Worm (Caenorhabditis elegans) whole organism, L3 larva: ENCODE results near the gene ztf-18.
A peak's percentile ranks its signal among the peaks of the same experiment; 100 is the strongest.

Experiments
- R02D3.7 ChIP-seq: fragments of 150-350 bp; optimal IDR thresholded peaks from 2 replicates; lab custom pipeline; 2014; ENCODE audit warnings: missing biosample characterization, missing genetic modification characterization
- ZK546.5 ChIP-seq: sonication (generic microtip); optimal IDR thresholded peaks from 2 replicates; lab custom pipeline; 2017; ENCODE audit warnings: missing biosample characterization, missing genetic modification characterization
- aly-2 ChIP-seq: fragments of 150-350 bp; optimal IDR thresholded peaks from 2 replicates; lab custom pipeline; 2014; ENCODE audit warnings: missing biosample characterization, missing genetic modification characterization
- ama-1 ChIP-seq: fragments of 150-350 bp; optimal IDR thresholded peaks from 2 replicates; lab custom pipeline; 2018
- ceh-16 ChIP-seq: sonication (generic microtip); optimal IDR thresholded peaks from 2 replicates; lab custom pipeline; 2017; ENCODE audit warnings: missing biosample characterization, missing genetic modification characterization
- ceh-28 ChIP-seq: fragments of 150-350 bp; optimal IDR thresholded peaks from 2 replicates; lab custom pipeline; 2014; ENCODE audit warnings: missing biosample characterization, missing genetic modification reagents, missing genetic modification characterization
- ceh-82 ChIP-seq: fragments of 150-350 bp; optimal IDR thresholded peaks from 2 replicates; lab custom pipeline; 2014; ENCODE audit warnings: missing biosample characterization, missing genetic modification characterization
- ceh-9 ChIP-seq: sonication (generic microtip); optimal IDR thresholded peaks from 2 replicates; lab custom pipeline; 2018; ENCODE audit warnings: missing biosample characterization, missing genetic modification characterization
- daf-12 ChIP-seq: fragments of 150-350 bp; optimal IDR thresholded peaks from 2 replicates; lab custom pipeline; 2014; ENCODE audit warnings: missing biosample characterization, missing genetic modification reagents, missing genetic modification characterization
- egl-27 ChIP-seq: sonication (generic microtip); optimal IDR thresholded peaks from 4 replicates; lab custom pipeline; 2017; ENCODE audit warnings: missing biosample characterization, missing genetic modification reagents, missing genetic modification characterization
- egl-5 ChIP-seq: fragments of 150-350 bp; optimal IDR thresholded peaks from 2 replicates; lab custom pipeline; 2017; ENCODE audit warnings: missing biosample characterization, missing genetic modification reagents, missing genetic modification characterization, inconsistent platforms
- elt-1 ChIP-seq: fragments of 150-350 bp; optimal IDR thresholded peaks from 2 replicates; lab custom pipeline; 2014; ENCODE audit warnings: missing biosample characterization, missing genetic modification characterization
- elt-2 ChIP-seq: sonication (generic microtip); optimal IDR thresholded peaks from 2 replicates; lab custom pipeline; 2016; ENCODE audit warnings: missing genetic modification reagents, mild to moderate bottlenecking, missing genetic modification characterization, missing compliant biosample characterization
- elt-3 ChIP-seq, 3 experiments: fragments of 150-350 bp in 1 of 3; sonication (generic microtip) in 2 of 3; optimal IDR thresholded peaks; 2 replicates in 2 of 3; 4 replicates in 1 of 3; lab custom pipeline; 2014 to 2017; ENCODE audit warnings: missing biosample characterization in 3 of 3, missing genetic modification characterization in 3 of 3
- eor-1 ChIP-seq, 2 experiments: fragments of 150-350 bp; optimal IDR thresholded peaks; 2 replicates each; lab custom pipeline; 2014 to 2018; ENCODE audit warnings: missing biosample characterization in 2 of 2, missing genetic modification characterization in 2 of 2
- fkh-10 ChIP-seq: sonication (generic microtip); optimal IDR thresholded peaks from 2 replicates; lab custom pipeline; 2017; ENCODE audit warnings: missing biosample characterization, missing genetic modification reagents, missing genetic modification characterization
- fkh-2 ChIP-seq: fragments of 150-350 bp; optimal IDR thresholded peaks from 2 replicates; lab custom pipeline; 2014; ENCODE audit warnings: missing biosample characterization, missing genetic modification reagents, missing genetic modification characterization
- hmg-11 ChIP-seq: sonication (generic microtip); optimal IDR thresholded peaks from 2 replicates; lab custom pipeline; 2016; ENCODE audit warnings: missing genetic modification characterization, missing compliant biosample characterization
- jun-1 ChIP-seq: fragments of 150-350 bp; optimal IDR thresholded peaks from 2 replicates; lab custom pipeline; 2014; ENCODE audit warnings: missing biosample characterization, missing genetic modification reagents, missing genetic modification characterization
- lin-15B ChIP-seq: fragments of 150-350 bp; optimal IDR thresholded peaks from 2 replicates; lab custom pipeline; 2014; ENCODE audit warnings: missing biosample characterization, missing genetic modification characterization
- lin-39 ChIP-seq: fragments of 150-350 bp; optimal IDR thresholded peaks from 2 replicates; lab custom pipeline; 2018; ENCODE audit warnings: missing biosample characterization, missing genetic modification reagents, missing genetic modification characterization
- mdl-1 ChIP-seq: fragments of 150-350 bp; optimal IDR thresholded peaks from 2 replicates; lab custom pipeline; 2014; ENCODE audit warnings: missing biosample characterization, missing genetic modification characterization
- mml-1 ChIP-seq: fragments of 150-350 bp; sonication (generic microtip); optimal IDR thresholded peaks from 3 replicates; lab custom pipeline; 2014; ENCODE audit warnings: missing biosample characterization, missing genetic modification characterization
- nhr-11 ChIP-seq: fragments of 150-350 bp; optimal IDR thresholded peaks from 2 replicates; lab custom pipeline; 2014; ENCODE audit warnings: missing biosample characterization, missing genetic modification characterization
- nhr-12 ChIP-seq: fragments of 150-350 bp; optimal IDR thresholded peaks from 2 replicates; lab custom pipeline; 2014; ENCODE audit warnings: missing biosample characterization, missing genetic modification characterization
- nhr-23 ChIP-seq: fragments of 150-350 bp; optimal IDR thresholded peaks from 2 replicates; lab custom pipeline; 2014; ENCODE audit warnings: missing biosample characterization, missing genetic modification reagents, missing genetic modification characterization
- nhr-237 ChIP-seq: fragments of 150-350 bp; optimal IDR thresholded peaks from 2 replicates; lab custom pipeline; 2014; ENCODE audit warnings: missing biosample characterization, missing genetic modification characterization
- nhr-25 ChIP-seq: sonication (generic microtip); optimal IDR thresholded peaks from 2 replicates; lab custom pipeline; 2017; ENCODE audit warnings: missing biosample characterization, missing genetic modification characterization
- nhr-28 ChIP-seq: fragments of 150-350 bp; optimal IDR thresholded peaks from 2 replicates; lab custom pipeline; 2014; ENCODE audit warnings: missing biosample characterization, missing genetic modification characterization
- nhr-43 ChIP-seq: sonication (generic microtip); optimal IDR thresholded peaks from 2 replicates; lab custom pipeline; 2016; ENCODE audit warnings: mild to moderate bottlenecking, missing genetic modification characterization, missing compliant biosample characterization; ENCODE audit not compliant: poor library complexity, severe bottlenecking
- nhr-67 ChIP-seq: fragments of 150-350 bp; optimal IDR thresholded peaks from 2 replicates; lab custom pipeline; 2014; ENCODE audit warnings: missing biosample characterization, missing genetic modification characterization
- nhr-76 ChIP-seq: fragments of 150-350 bp; sonication (generic microtip); optimal IDR thresholded peaks from 5 replicates; lab custom pipeline; 2014; ENCODE audit warnings: missing biosample characterization, missing genetic modification characterization
- nhr-77 ChIP-seq: fragments of 150-350 bp; optimal IDR thresholded peaks from 2 replicates; lab custom pipeline; 2014; ENCODE audit warnings: missing biosample characterization, missing genetic modification characterization
- pha-4 ChIP-seq: fragments of 150-350 bp; optimal IDR thresholded peaks from 2 replicates; lab custom pipeline; 2014; ENCODE audit warnings: missing biosample characterization, missing genetic modification reagents, missing genetic modification characterization
- pqm-1 ChIP-seq: fragments of 150-350 bp; optimal IDR thresholded peaks from 2 replicates; lab custom pipeline; 2017; ENCODE audit warnings: missing biosample characterization, missing genetic modification characterization, inconsistent platforms
- sea-2 ChIP-seq: fragments of 150-350 bp; sonication (generic microtip); optimal IDR thresholded peaks from 4 replicates; lab custom pipeline; 2014; ENCODE audit warnings: missing biosample characterization, missing genetic modification reagents, missing genetic modification characterization
- snpc-4 ChIP-seq: fragments of 150-350 bp; optimal IDR thresholded peaks from 2 replicates; lab custom pipeline; 2014; ENCODE audit warnings: missing biosample characterization, missing genetic modification characterization
- tbx-2 ChIP-seq: sonication (generic microtip); optimal IDR thresholded peaks from 2 replicates; lab custom pipeline; 2016; ENCODE audit warnings: mild to moderate bottlenecking, missing genetic modification characterization, missing compliant biosample characterization
- unc-39 ChIP-seq: sonication (generic microtip); optimal IDR thresholded peaks from 4 replicates; lab custom pipeline; 2017; ENCODE audit warnings: missing biosample characterization, missing genetic modification characterization
- unc-62 ChIP-seq: fragments of 150-350 bp; sonication (generic microtip); optimal IDR thresholded peaks from 4 replicates; lab custom pipeline; 2014; ENCODE audit warnings: missing biosample characterization, missing genetic modification reagents, missing genetic modification characterization
- zag-1 ChIP-seq: fragments of 150-350 bp; optimal IDR thresholded peaks from 2 replicates; lab custom pipeline; 2014; ENCODE audit warnings: missing biosample characterization, missing genetic modification characterization
- ztf-11 ChIP-seq: fragments of 150-350 bp; optimal IDR thresholded peaks from 2 replicates; lab custom pipeline; 2014; ENCODE audit warnings: missing biosample characterization, missing genetic modification characterization
- ztf-4 ChIP-seq: fragments of 150-350 bp; optimal IDR thresholded peaks from 2 replicates; lab custom pipeline; 2014; ENCODE audit warnings: missing biosample characterization, missing genetic modification characterization

ztf-18 gene

DNA sequence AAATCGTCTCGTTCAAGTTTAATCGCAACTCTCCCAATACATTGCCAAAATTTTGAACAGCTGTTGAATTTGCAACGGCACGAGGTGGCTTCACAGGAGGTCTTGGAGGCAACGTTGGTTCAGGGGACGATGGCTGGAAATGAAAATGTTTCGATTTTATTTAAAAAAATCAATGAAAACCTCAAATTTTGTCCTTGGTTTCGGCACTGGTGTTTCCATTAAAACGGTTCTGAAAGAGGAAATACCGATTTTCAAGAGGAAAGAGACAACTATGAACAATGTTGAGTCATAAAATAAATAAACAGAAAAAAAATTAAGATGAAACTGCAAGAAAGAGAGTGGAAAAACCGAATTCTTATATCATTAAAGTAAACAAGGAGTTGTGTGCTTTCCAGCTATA lies 11.8 kb upstream of the ztf-18 start, which contains the start of gene F23H11.4:
Gene F23H11.4 (minus strand): TSS at position 229 of the 400 bp plus-strand sequence.
- TF ChIP-seq ama-1 (lab: Kevin White, UChicago) (no peak), elt-2 (tag; lab: Kevin White, UChicago) (no peak), ceh-9 (no peak), aly-2 (tag; lab: Kevin White, UChicago) (no peak), pha-4 (peak; percentile 54), nhr-237 (tag; lab: Kevin White, UChicago) (no peak), nhr-28 (tag; lab: Kevin White, UChicago) (no peak), nhr-25 (no peak)

DNA sequence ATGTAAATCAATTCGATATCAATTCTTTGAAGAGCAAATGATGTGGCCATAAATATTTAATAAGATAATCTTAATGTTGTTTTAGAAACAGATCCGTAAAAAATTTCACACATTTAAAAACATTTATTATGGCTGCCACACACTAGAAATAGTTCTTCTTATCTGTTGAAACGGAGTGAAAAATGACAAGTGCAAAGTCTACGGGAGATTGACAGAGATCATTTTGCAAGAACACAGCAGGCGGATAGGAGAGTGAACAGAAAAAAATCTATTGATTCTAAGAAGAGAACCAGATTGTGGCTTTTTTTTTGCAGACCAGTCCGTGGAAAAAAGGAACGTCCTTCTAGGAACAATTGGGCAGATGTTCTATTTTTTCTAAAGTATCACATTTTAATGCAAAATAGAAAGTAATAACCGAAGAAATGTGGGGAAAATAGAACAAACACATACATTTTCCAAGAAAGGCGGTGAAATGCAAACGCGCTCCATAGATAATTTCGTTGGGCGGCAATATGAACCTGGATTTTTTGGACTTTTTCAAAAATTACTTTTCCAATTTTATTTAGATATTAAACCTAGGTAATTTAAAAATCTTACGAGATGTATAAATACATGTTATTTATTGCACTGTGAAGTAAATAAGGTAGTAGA lies 6.2 kb upstream of the ztf-18 start:
- TF ChIP-seq egl-5 (tag; lab: Kevin White, UChicago) = no peak
- TF ChIP-seq ceh-28 (tag; lab: Kevin White, UChicago) = no peak
- peak; percentile 9 for TF ChIP-seq hmg-11
- TF ChIP-seq R02D3.7 (tag; lab: Kevin White, UChicago) = no peak
- peak; percentile 11 for TF ChIP-seq nhr-23 (tag; lab: Kevin White, UChicago)
- no peak for TF ChIP-seq ztf-4 (tag; lab: Kevin White, UChicago)
- TF ChIP-seq elt-1 = no peak
- TF ChIP-seq daf-12 = no peak
- TF ChIP-seq snpc-4 (tag; lab: Kevin White, UChicago) = no peak
- TF ChIP-seq nhr-11 = no peak
- no peak for TF ChIP-seq unc-62 (GFP tag; lab: Kevin White, UChicago)
- TF ChIP-seq ceh-9 = no peak
- no peak for TF ChIP-seq nhr-12 (tag; lab: Kevin White, UChicago)
- TF ChIP-seq egl-27 (tag; lab: Kevin White, UChicago) = no peak
- no peak for TF ChIP-seq lin-39 (tag; lab: Kevin White, UChicago)
- TF ChIP-seq elt-3 (tag; optimal IDR thresholded peaks at IDR 0.05; lab: Kevin White, UChicago) = no peak
- TF ChIP-seq eor-1 (tag; optimal IDR thresholded peaks at IDR 0.05; lab: Kevin White, UChicago) = no peak
- peak; percentile 32 for TF ChIP-seq lin-15B (tag; lab: Kevin White, UChicago)
- TF ChIP-seq nhr-77 (tag; lab: Kevin White, UChicago) = no peak
- no peak for TF ChIP-seq ama-1 (lab: Kevin White, UChicago)
- no peak for TF ChIP-seq fkh-10 (GFP tag; lab: Kevin White, UChicago)
- no peak for TF ChIP-seq ceh-82
- TF ChIP-seq jun-1 (tag; lab: Kevin White, UChicago) = no peak
- no peak for TF ChIP-seq nhr-43 (tag; lab: Kevin White, UChicago)
- no peak for TF ChIP-seq fkh-2 (tag; lab: Kevin White, UChicago)
- TF ChIP-seq pqm-1 (tag; lab: Kevin White, UChicago) = no peak
- TF ChIP-seq pha-4 = peak; percentile 33
- no peak for TF ChIP-seq nhr-67 (tag; lab: Kevin White, UChicago)
- no peak for TF ChIP-seq aly-2 (tag; lab: Kevin White, UChicago)
- TF ChIP-seq nhr-28 (tag; lab: Kevin White, UChicago) = no peak
- no peak for TF ChIP-seq unc-39
- TF ChIP-seq nhr-76 (tag; lab: Kevin White, UChicago) = no peak
- TF ChIP-seq ztf-11 (tag; lab: Kevin White, UChicago) = no peak
- TF ChIP-seq zag-1 (tag; lab: Kevin White, UChicago) = no peak
- TF ChIP-seq elt-2 (tag; lab: Kevin White, UChicago) = peak; percentile 34
- TF ChIP-seq mdl-1 = no peak
- no peak for TF ChIP-seq sea-2 (GFP tag; lab: Kevin White, UChicago)
- TF ChIP-seq tbx-2 (tag; lab: Kevin White, UChicago) = no peak
- TF ChIP-seq mml-1 (tag; lab: Kevin White, UChicago) = no peak

DNA sequence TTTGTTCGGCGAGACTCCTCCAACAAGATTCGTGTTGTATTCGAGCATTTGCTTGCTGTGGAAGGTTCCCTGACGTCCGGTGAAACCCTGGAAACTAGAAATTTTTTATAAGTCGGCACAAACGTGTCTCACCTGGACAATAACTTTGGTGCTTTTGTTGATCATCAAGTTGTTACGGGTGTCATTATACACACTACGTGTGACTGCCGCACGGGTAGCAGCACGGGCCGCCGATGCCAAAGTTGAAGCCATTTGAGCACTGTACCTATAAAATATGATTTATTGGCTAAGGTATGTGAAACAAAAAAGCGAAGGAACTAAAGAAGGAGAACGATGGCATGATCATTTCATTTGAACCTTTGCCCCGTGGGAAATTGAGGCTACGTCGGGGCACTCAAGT lies 5.6 kb upstream of the ztf-18 start, which contains the start of gene sucl-2:
Gene sucl-2 (minus strand): TSS at position 265 of the 400 bp plus-strand sequence.
- TF ChIP-seq nhr-28 (tag; lab: Kevin White, UChicago) (no peak), ceh-16 (tag; lab: Kevin White, UChicago) (no peak), nhr-237 (tag; lab: Kevin White, UChicago) (no peak), nhr-23 (tag; lab: Kevin White, UChicago) (no peak), nhr-25 (no peak), nhr-67 (tag; lab: Kevin White, UChicago) (no peak), ZK546.5 (tag; lab: Kevin White, UChicago) (no peak), ztf-11 (tag; lab: Kevin White, UChicago) (no peak), ztf-4 (tag; lab: Kevin White, UChicago) (no peak), aly-2 (tag; lab: Kevin White, UChicago) (no peak), ceh-28 (tag; lab: Kevin White, UChicago) (no peak), tbx-2 (tag; lab: Kevin White, UChicago) (no peak)
